Fruit fly (Drosophila melanogaster) whole organism, pupa: ENCODE results near the gene CG4789.

Experiments
- CG10348 ChIP-seq: fragments of 200-800 bp; sonication (Bioruptor generic); IDR thresholded peaks from 2 replicates; pipeline ENCODE4 v1.3.6; 2022; ENCODE audit warnings: missing biosample characterization, missing genetic modification characterization
- CG12605 ChIP-seq: fragments of 200-800 bp; sonication (Bioruptor generic); IDR thresholded peaks from 2 replicates; pipeline ENCODE4 v1.3.6; 2022; ENCODE audit warnings: missing biosample characterization, missing genetic modification characterization
- CG13204 ChIP-seq: fragments of 200-800 bp; sonication (Bioruptor generic); optimal IDR thresholded peaks from 2 replicates; lab custom pipeline; 2018; ENCODE audit warnings: missing biosample characterization, mild to moderate bottlenecking, missing genetic modification characterization, moderate library complexity
- CG14655 ChIP-seq: fragments of 200-800 bp; sonication (Bioruptor generic); optimal IDR thresholded peaks from 3 replicates; lab custom pipeline; 2017; ENCODE audit warnings: mild to moderate bottlenecking, missing biosample characterization, missing genetic modification reagents, missing genetic modification characterization
- CG15710 ChIP-seq: fragments of 200-800 bp; sonication (Bioruptor generic); optimal IDR thresholded peaks from 2 replicates; lab custom pipeline; 2018; ENCODE audit warnings: missing biosample characterization, mild to moderate bottlenecking, missing genetic modification characterization, moderate library complexity
- CG17806 ChIP-seq: fragments of 200-800 bp; sonication (Bioruptor generic); optimal IDR thresholded peaks from 2 replicates; lab custom pipeline; 2018; ENCODE audit warnings: missing biosample characterization, mild to moderate bottlenecking, missing genetic modification characterization, moderate library complexity
- CG32121 ChIP-seq: fragments of 200-800 bp; sonication (Bioruptor generic); IDR thresholded peaks from 2 replicates; pipeline ENCODE4 v1.3.6; 2022; ENCODE audit warnings: missing biosample characterization, missing genetic modification characterization
- CG34367 ChIP-seq: fragments of 200-800 bp; sonication (Bioruptor generic); optimal IDR thresholded peaks from 2 replicates; lab custom pipeline; 2018; ENCODE audit warnings: missing biosample characterization, mild to moderate bottlenecking, missing genetic modification characterization
- CG4496 ChIP-seq: fragments of 200-800 bp; sonication (Bioruptor generic); IDR thresholded peaks from 3 replicates; pipeline ENCODE4 v1.3.6; 2022; ENCODE audit warnings: missing biosample characterization, missing genetic modification characterization
- CG8159 ChIP-seq: fragments of 200-800 bp; sonication (Bioruptor generic); optimal IDR thresholded peaks from 3 replicates; lab custom pipeline; 2018; ENCODE audit warnings: missing biosample characterization, mild to moderate bottlenecking, missing genetic modification characterization, moderate library complexity
- CG8301 ChIP-seq: fragments of 200-800 bp; sonication (Bioruptor generic); optimal IDR thresholded peaks from 2 replicates; lab custom pipeline; 2018; ENCODE audit warnings: missing biosample characterization, mild to moderate bottlenecking, missing genetic modification characterization
- CG9948 ChIP-seq: fragments of 200-800 bp; sonication (Bioruptor generic); optimal IDR thresholded peaks from 2 replicates; lab custom pipeline; 2018; ENCODE audit warnings: missing biosample characterization, mild to moderate bottlenecking, missing genetic modification characterization, moderate library complexity
- D1 ChIP-seq: fragments of 200-800 bp; sonication (Bioruptor generic); optimal IDR thresholded peaks from 2 replicates; lab custom pipeline; 2018; ENCODE audit warnings: missing biosample characterization, mild to moderate bottlenecking, missing genetic modification characterization, moderate library complexity
- EcR ChIP-seq: fragments of 200-800 bp; sonication (Bioruptor generic); optimal IDR thresholded peaks from 3 replicates; lab custom pipeline; 2019; ENCODE audit warnings: missing biosample characterization, missing genetic modification characterization, mild to moderate bottlenecking, moderate library complexity, missing genetic modification reagents
- Ets98B ChIP-seq: fragments of 200-800 bp; sonication (Bioruptor generic); IDR thresholded peaks from 2 replicates; pipeline ENCODE4 v1.3.6; 2022; ENCODE audit warnings: missing biosample characterization, missing genetic modification characterization
- Pif1A ChIP-seq: fragments of 200-800 bp; sonication (Bioruptor generic); optimal IDR thresholded peaks from 3 replicates; lab custom pipeline; 2016; ENCODE audit warnings: missing biosample characterization, missing genetic modification characterization
- Pif1B ChIP-seq: fragments of 200-800 bp; sonication (Bioruptor generic); optimal IDR thresholded peaks from 3 replicates; lab custom pipeline; 2016; ENCODE audit warnings: missing biosample characterization, missing genetic modification characterization
- Snoo ChIP-seq: fragments of 200-800 bp; sonication (Bioruptor generic); optimal IDR thresholded peaks from 3 replicates; lab custom pipeline; 2017; ENCODE audit warnings: missing biosample characterization, mild to moderate bottlenecking, missing genetic modification characterization, inconsistent platforms
- fd96Ca ChIP-seq: fragments of 200-800 bp; sonication (Bioruptor generic); IDR thresholded peaks from 3 replicates; pipeline ENCODE4 v1.3.6; 2022; ENCODE audit warnings: missing biosample characterization, missing genetic modification characterization
- gl ChIP-seq: fragments of 200-800 bp; sonication (Bioruptor generic); optimal IDR thresholded peaks from 2 replicates; lab custom pipeline; 2018; ENCODE audit warnings: missing biosample characterization, mild to moderate bottlenecking, missing genetic modification characterization
- rn ChIP-seq: fragments of 200-800 bp; sonication (Bioruptor generic); IDR thresholded peaks from 2 replicates; pipeline ENCODE4 v1.3.6; 2022; ENCODE audit warnings: missing biosample characterization, missing genetic modification characterization

CG4789 gene

DNA sequence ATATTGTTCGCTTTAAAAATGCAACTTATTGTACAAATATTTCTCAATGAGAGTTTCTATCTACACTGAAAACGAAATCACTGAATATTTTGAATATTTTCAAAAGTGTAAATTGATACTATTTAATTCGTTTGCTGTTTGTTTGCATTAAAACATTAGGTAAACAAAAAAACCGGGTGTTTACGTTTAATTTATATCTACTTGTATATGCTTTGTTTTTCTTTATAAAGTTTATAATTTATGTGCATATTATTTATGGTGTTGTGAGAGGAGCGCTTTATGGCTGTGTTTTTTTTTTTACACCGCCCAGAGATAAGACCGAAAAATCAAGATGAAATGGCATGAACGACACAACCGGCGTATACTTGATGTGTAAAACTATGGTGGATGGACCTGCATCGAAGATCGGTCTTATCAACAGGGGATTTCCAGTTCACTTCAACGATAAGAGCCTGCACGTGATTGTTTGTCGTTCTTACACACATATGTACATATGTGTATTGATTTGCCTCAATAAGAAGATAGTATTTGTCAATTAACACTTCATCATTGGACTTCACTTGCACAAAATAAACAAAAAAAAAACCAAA, 28.8 kb downstream of the CG4789 start:
- TF ChIP-seq EcR (GFP tag; lab: Kevin White, UChicago) (no peak), Pif1B (GFP tag; lab: Kevin White, UChicago) (no peak), CG17806 (peak; percentile 48), CG10348 (GFP tag; lab: Robert Waterston, UW) (no peak), fd96Ca (GFP tag; lab: Robert Waterston, UW) (no peak), rn (GFP tag; lab: Robert Waterston, UW) (no peak), Pif1A (GFP tag; lab: Kevin White, UChicago) (no peak), CG4496 (GFP tag; lab: Robert Waterston, UW) (no peak), CG34367 (tag; lab: Kevin White, UChicago) (peak; percentile 28), CG32121 (GFP tag; lab: Robert Waterston, UW) (no peak), CG9948 (tag; lab: Kevin White, UChicago) (peak; percentile 46), CG12605 (GFP tag; lab: Robert Waterston, UW) (no peak), Ets98B (GFP tag; lab: Robert Waterston, UW) (no peak; the same call in 1 of the 2 replicates), D1 (no peak), CG15710 (tag; lab: Kevin White, UChicago) (peak; percentile 24), gl (tag; lab: Kevin White, UChicago) (no peak), CG8301 (tag; lab: Kevin White, UChicago) (peak; percentile 26), CG13204 (GFP tag; lab: Kevin White, UChicago) (no peak), CG14655 (peak; percentile 20), CG8159 (tag; lab: Kevin White, UChicago) (peak; percentile 51), Snoo (tag; lab: Kevin White, UChicago) (no peak)

DNA sequence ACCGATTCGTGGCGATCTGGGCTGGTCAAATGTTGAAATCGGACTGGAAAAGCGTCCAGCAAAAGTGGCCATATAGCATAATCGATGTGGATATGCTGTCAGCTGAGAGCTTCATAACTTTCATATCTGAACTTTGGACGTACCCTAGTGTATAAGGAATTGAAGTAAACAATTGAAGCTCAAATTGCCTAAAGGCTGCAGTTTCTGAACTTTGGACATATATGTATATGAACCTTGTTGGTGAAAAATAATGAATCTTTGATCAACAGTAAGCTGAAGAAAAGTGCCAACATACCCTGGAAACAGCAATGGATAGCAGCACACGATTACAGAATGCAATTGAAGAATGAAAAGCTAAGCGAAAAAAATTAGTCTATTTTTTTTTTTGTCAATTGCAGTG, 29.4 kb downstream of the CG4789 start:
- no peak for TF ChIP-seq CG15710 (tag; lab: Kevin White, UChicago)
- no peak for TF ChIP-seq CG14655
- no peak for TF ChIP-seq CG12605 (GFP tag; lab: Robert Waterston, UW)
- TF ChIP-seq Pif1A (GFP tag; lab: Kevin White, UChicago) = no peak
- peak; percentile 10; the same call in 1 of the 3 replicates for TF ChIP-seq CG4496 (GFP tag; lab: Robert Waterston, UW)
- no peak for TF ChIP-seq gl (tag; lab: Kevin White, UChicago)
- TF ChIP-seq D1 = no peak
- no peak for TF ChIP-seq Pif1B (GFP tag; lab: Kevin White, UChicago)
- TF ChIP-seq CG17806 = no peak
- TF ChIP-seq fd96Ca (GFP tag; lab: Robert Waterston, UW) = no peak
- TF ChIP-seq CG8159 (tag; lab: Kevin White, UChicago) = no peak
- TF ChIP-seq EcR (GFP tag; lab: Kevin White, UChicago) = no peak
- TF ChIP-seq Snoo (tag; lab: Kevin White, UChicago) = no peak
- no peak for TF ChIP-seq rn (GFP tag; lab: Robert Waterston, UW)
- peak; percentile 14 for TF ChIP-seq CG9948 (tag; lab: Kevin White, UChicago)
- TF ChIP-seq, all 21 proteins: peak for 2

DNA sequence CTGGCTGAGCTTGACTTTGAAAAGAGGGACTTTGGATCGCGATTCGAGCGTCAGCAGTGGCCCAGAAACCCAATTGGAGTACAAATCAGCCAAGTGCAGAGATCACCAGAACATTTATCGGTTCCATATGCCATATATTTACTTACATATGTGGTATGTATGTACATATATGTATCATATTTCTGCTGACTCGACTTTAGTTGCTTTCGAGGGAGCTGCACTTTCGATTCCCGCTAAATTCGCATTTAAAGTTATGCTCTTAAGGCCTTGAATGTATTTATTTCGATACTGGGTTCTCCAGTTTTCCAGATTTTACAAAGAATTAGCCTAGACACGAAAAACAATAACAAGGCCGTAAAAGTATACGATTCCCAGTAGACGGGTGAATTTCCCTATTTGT, 31.1 kb downstream of the CG4789 start:
- no peak for TF ChIP-seq rn (GFP tag; lab: Robert Waterston, UW)
- TF ChIP-seq CG17806 = no peak
- no peak for TF ChIP-seq CG32121 (GFP tag; lab: Robert Waterston, UW)
- no peak for TF ChIP-seq CG14655
- no peak for TF ChIP-seq CG34367 (tag; lab: Kevin White, UChicago)
- TF ChIP-seq CG8301 (tag; lab: Kevin White, UChicago) = no peak
- no peak for TF ChIP-seq Ets98B (GFP tag; lab: Robert Waterston, UW)
- no peak for TF ChIP-seq CG13204 (GFP tag; lab: Kevin White, UChicago)
- no peak for TF ChIP-seq CG15710 (tag; lab: Kevin White, UChicago)
- TF ChIP-seq gl (tag; lab: Kevin White, UChicago) = no peak
- no peak for TF ChIP-seq CG4496 (GFP tag; lab: Robert Waterston, UW)
- no peak for TF ChIP-seq CG8159 (tag; lab: Kevin White, UChicago)
- TF ChIP-seq Snoo (tag; lab: Kevin White, UChicago) = no peak

DNA sequence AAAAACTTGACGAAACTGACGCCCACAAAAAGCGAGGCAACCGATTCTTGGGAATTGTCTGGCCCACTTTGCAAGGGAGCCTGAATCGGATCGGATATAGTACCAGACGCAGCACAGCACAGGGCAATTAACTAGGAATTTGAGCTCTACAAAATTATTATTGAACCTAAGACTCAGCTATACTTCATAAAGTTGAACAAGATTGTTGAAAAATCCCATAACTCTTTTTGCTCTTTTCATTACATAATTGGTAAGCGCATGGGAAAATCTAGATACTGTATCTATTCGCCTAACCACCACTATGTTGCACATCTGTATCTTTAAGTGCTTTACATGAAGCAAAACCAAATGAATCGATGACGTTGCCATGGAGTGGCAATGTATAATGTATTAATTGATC, 32.4 kb downstream of the CG4789 start:
- peak; percentile 89 for TF ChIP-seq CG32121 (GFP tag; lab: Robert Waterston, UW)
- TF ChIP-seq CG4496 (GFP tag; lab: Robert Waterston, UW) = peak; percentile 91
- peak; percentile 85 for TF ChIP-seq Pif1A (GFP tag; lab: Kevin White, UChicago)
- TF ChIP-seq EcR (GFP tag; lab: Kevin White, UChicago) = peak; percentile 22
- peak; percentile 87 for TF ChIP-seq Ets98B (GFP tag; lab: Robert Waterston, UW)
- peak; percentile 69 for TF ChIP-seq CG13204 (GFP tag; lab: Kevin White, UChicago)
- TF ChIP-seq D1 = peak; percentile 47
- TF ChIP-seq CG8159 (tag; lab: Kevin White, UChicago) = peak; percentile 88
- peak; percentile 78 for TF ChIP-seq gl (tag; lab: Kevin White, UChicago)
- peak; percentile 86 for TF ChIP-seq fd96Ca (GFP tag; lab: Robert Waterston, UW)
- peak; percentile 86 for TF ChIP-seq CG12605 (GFP tag; lab: Robert Waterston, UW)
- peak; percentile 48; the same call in 1 of the 2 replicates for TF ChIP-seq rn (GFP tag; lab: Robert Waterston, UW)
- peak; percentile 87 for TF ChIP-seq CG34367 (tag; lab: Kevin White, UChicago)
- TF ChIP-seq CG9948 (tag; lab: Kevin White, UChicago) = peak; percentile 83
- TF ChIP-seq CG10348 (GFP tag; lab: Robert Waterston, UW) = no peak
- TF ChIP-seq CG14655 = peak; percentile 84
- TF ChIP-seq Snoo (tag; lab: Kevin White, UChicago) = peak; percentile 73
- peak; percentile 83 for TF ChIP-seq CG8301 (tag; lab: Kevin White, UChicago)
- TF ChIP-seq CG15710 (tag; lab: Kevin White, UChicago) = peak; percentile 90
- TF ChIP-seq Pif1B (GFP tag; lab: Kevin White, UChicago) = peak; percentile 83
- peak; percentile 85 for TF ChIP-seq CG17806

DNA sequence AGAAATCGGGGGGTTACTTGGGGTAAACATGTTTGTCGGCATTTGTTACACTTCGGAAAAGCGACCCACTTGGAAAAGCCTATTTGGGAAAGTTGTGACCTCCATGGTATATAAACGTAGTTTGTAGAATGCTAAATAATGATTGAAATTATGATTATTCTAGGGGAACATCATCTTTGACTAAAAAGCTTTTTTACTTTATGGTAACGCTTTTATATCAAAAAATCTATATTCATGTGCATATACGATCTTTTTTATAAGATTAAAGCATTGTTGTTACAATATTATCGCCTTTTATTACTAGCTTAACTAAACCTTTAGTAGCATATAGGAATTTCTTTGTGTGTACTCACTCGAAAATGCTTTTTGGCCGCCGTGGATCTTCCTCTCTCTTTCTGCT, 33.5 kb downstream of the CG4789 start:
- TF ChIP-seq CG14655 (peak; percentile 89), CG32121 (GFP tag; lab: Robert Waterston, UW) (peak; percentile 81), CG8301 (tag; lab: Kevin White, UChicago) (peak; percentile 79), CG10348 (GFP tag; lab: Robert Waterston, UW) (no peak), Ets98B (GFP tag; lab: Robert Waterston, UW) (peak; percentile 19; the same call in 1 of the 2 replicates), CG15710 (tag; lab: Kevin White, UChicago) (peak; percentile 36), Pif1A (GFP tag; lab: Kevin White, UChicago) (peak; percentile 66), Snoo (tag; lab: Kevin White, UChicago) (no peak), CG13204 (GFP tag; lab: Kevin White, UChicago) (no peak), rn (GFP tag; lab: Robert Waterston, UW) (no peak), CG4496 (GFP tag; lab: Robert Waterston, UW) (peak; percentile 48; the same call in 2 of the 3 replicates), CG8159 (tag; lab: Kevin White, UChicago) (peak; percentile 11), CG17806 (peak; percentile 38), gl (tag; lab: Kevin White, UChicago) (no peak), CG12605 (GFP tag; lab: Robert Waterston, UW) (no peak), CG34367 (tag; lab: Kevin White, UChicago) (peak; percentile 4), D1 (no peak), Pif1B (GFP tag; lab: Kevin White, UChicago) (peak; percentile 52), CG9948 (tag; lab: Kevin White, UChicago) (peak; percentile 73), fd96Ca (GFP tag; lab: Robert Waterston, UW) (0 out of 3 replicates have a peak, but pooled peaks have one; percentile 47), EcR (GFP tag; lab: Kevin White, UChicago) (no peak)
- TF ChIP-seq, all 21 proteins: peak for 13
